Fruit fly (Drosophila melanogaster) whole organism, prepupa: Measurements from ENCODE around the gene Oatp33Eb.

ENCODE experiments used
- Blimp-1 ChIP-seq: fragments of 200-800 bp; sonication (Bioruptor generic); optimal IDR thresholded peaks from 3 replicates; lab custom pipeline; 2017; ENCODE audit warnings: missing biosample characterization, missing genetic modification characterization, mild to moderate bottlenecking, moderate library complexity, missing genetic modification reagents
- CG10631 ChIP-seq: fragments of 200-800 bp; sonication (Bioruptor generic); optimal IDR thresholded peaks from 2 replicates; lab custom pipeline; 2016; ENCODE audit warnings: missing biosample characterization, missing genetic modification characterization
- CG10669 ChIP-seq: fragments of 200-800 bp; sonication (Bioruptor generic); optimal IDR thresholded peaks from 3 replicates; lab custom pipeline; 2018; ENCODE audit warnings: missing biosample characterization, mild to moderate bottlenecking, missing genetic modification characterization, moderate library complexity
- CG1621 ChIP-seq: fragments of 200-800 bp; sonication (Bioruptor generic); optimal IDR thresholded peaks from 3 replicates; lab custom pipeline; 2018; ENCODE audit warnings: missing biosample characterization, mild to moderate bottlenecking, missing genetic modification characterization
- CG3032 ChIP-seq: fragments of 200-800 bp; optimal IDR thresholded peaks from 2 replicates; lab custom pipeline; 2019; ENCODE audit warnings: missing biosample characterization, mild to moderate bottlenecking, missing genetic modification characterization, moderate library complexity
- CG31627 ChIP-seq: fragments of 200-800 bp; sonication (Bioruptor generic); optimal IDR thresholded peaks from 3 replicates; lab custom pipeline; 2016; ENCODE audit warnings: missing biosample characterization, missing genetic modification characterization
- CG32006 ChIP-seq: fragments of 200-800 bp; sonication (Bioruptor generic); optimal IDR thresholded peaks from 3 replicates; lab custom pipeline; 2017; ENCODE audit warnings: missing biosample characterization, mild to moderate bottlenecking, missing genetic modification characterization
- CG34406 ChIP-seq: fragments of 200-800 bp; sonication (Bioruptor generic); optimal IDR thresholded peaks from 3 replicates; lab custom pipeline; 2016; ENCODE audit warnings: missing biosample characterization, missing genetic modification characterization
- CG6163 ChIP-seq: fragments of 200-800 bp; sonication (Bioruptor generic); IDR thresholded peaks from 3 replicates; pipeline ENCODE4 v1.3.6; 2022; ENCODE audit warnings: missing biosample characterization, missing genetic modification characterization
- CG6792 ChIP-seq: fragments of 200-800 bp; sonication (Bioruptor generic); optimal IDR thresholded peaks from 3 replicates; lab custom pipeline; 2016; ENCODE audit warnings: missing biosample characterization, missing genetic modification characterization
- CG6808 ChIP-seq: fragments of 200-800 bp; sonication (Bioruptor generic); optimal IDR thresholded peaks from 3 replicates; lab custom pipeline; 2017; ENCODE audit warnings: missing biosample characterization, missing genetic modification characterization, mild to moderate bottlenecking, moderate library complexity, missing genetic modification reagents
- CG7368 ChIP-seq: fragments of 200-800 bp; sonication (Bioruptor generic); optimal IDR thresholded peaks from 3 replicates; lab custom pipeline; 2016; ENCODE audit warnings: missing biosample characterization, missing genetic modification characterization
- CG8319 ChIP-seq: fragments of 200-800 bp; sonication (Bioruptor generic); optimal IDR thresholded peaks from 3 replicates; lab custom pipeline; 2016; ENCODE audit warnings: missing biosample characterization, missing genetic modification characterization
- CG8632 ChIP-seq: fragments of 200-800 bp; sonication (Bioruptor generic); optimal IDR thresholded peaks from 3 replicates; lab custom pipeline; 2016; ENCODE audit warnings: missing biosample characterization, missing genetic modification characterization
- CG9139 ChIP-seq: fragments of 200-800 bp; sonication (Bioruptor generic); optimal IDR thresholded peaks from 3 replicates; lab custom pipeline; 2017; ENCODE audit warnings: missing biosample characterization, mild to moderate bottlenecking, missing genetic modification characterization
- Eip78C ChIP-seq: fragments of 200-800 bp; sonication (Bioruptor generic); peaks from one replicate; lab custom pipeline; 2016; ENCODE audit warnings: missing biosample characterization, missing genetic modification characterization
- Eip93F ChIP-seq: fragments of 200-800 bp; sonication (Bioruptor generic); optimal IDR thresholded peaks from 2 replicates; lab custom pipeline; 2016; ENCODE audit warnings: missing biosample characterization, mild to moderate bottlenecking, missing genetic modification characterization
- Ets21C ChIP-seq: fragments of 200-800 bp; sonication (Bioruptor generic); optimal IDR thresholded peaks from 3 replicates; lab custom pipeline; 2016; ENCODE audit warnings: missing biosample characterization, missing genetic modification characterization
- Ets96B ChIP-seq: fragments of 200-800 bp; optimal IDR thresholded peaks from 2 replicates; lab custom pipeline; 2019; ENCODE audit warnings: missing biosample characterization, mild to moderate bottlenecking, missing genetic modification characterization, moderate library complexity
- Gug ChIP-seq: fragments of 200-800 bp; sonication (Bioruptor generic); IDR thresholded peaks from 2 replicates; pipeline ENCODE4 v1.3.6; 2022; ENCODE audit warnings: missing biosample characterization, missing genetic modification characterization
- Hr38 ChIP-seq: sonication (Bioruptor generic); optimal IDR thresholded peaks from 2 replicates; lab custom pipeline; 2016; ENCODE audit warnings: missing biosample characterization, missing genetic modification characterization
- Hr39 ChIP-seq: fragments of 200-800 bp; sonication (Bioruptor generic); optimal IDR thresholded peaks from 2 replicates; lab custom pipeline; 2016; ENCODE audit warnings: missing biosample characterization, missing genetic modification characterization
- Lpt ChIP-seq: fragments of 200-800 bp; sonication (Bioruptor generic); optimal IDR thresholded peaks from 3 replicates; lab custom pipeline; 2016; ENCODE audit warnings: missing biosample characterization, missing genetic modification characterization
- Met ChIP-seq: fragments of 200-800 bp; sonication (Bioruptor generic); optimal IDR thresholded peaks from 3 replicates; lab custom pipeline; 2016; ENCODE audit warnings: missing biosample characterization, missing genetic modification characterization
- OdsH ChIP-seq: fragments of 200-800 bp; sonication (Bioruptor generic); optimal IDR thresholded peaks from 3 replicates; lab custom pipeline; 2016; ENCODE audit warnings: missing biosample characterization, missing genetic modification characterization
- Smox ChIP-seq: fragments of 200-800 bp; sonication (Bioruptor generic); optimal IDR thresholded peaks from 3 replicates; lab custom pipeline; 2016; ENCODE audit warnings: missing biosample characterization, missing genetic modification characterization
- Sox102F ChIP-seq: fragments of 200-800 bp; sonication (Bioruptor generic); optimal IDR thresholded peaks from 2 replicates; lab custom pipeline; 2016; ENCODE audit warnings: missing biosample characterization, mild to moderate bottlenecking, missing genetic modification characterization
- Sox14 ChIP-seq: fragments of 200-800 bp; sonication (Bioruptor generic); optimal IDR thresholded peaks from 3 replicates; lab custom pipeline; 2016; ENCODE audit warnings: missing biosample characterization, missing genetic modification characterization
- Sox15 ChIP-seq: fragments of 200-800 bp; sonication (Bioruptor generic); optimal IDR thresholded peaks from 3 replicates; lab custom pipeline; 2016; ENCODE audit warnings: missing biosample characterization, missing genetic modification characterization
- achi ChIP-seq: fragments of 200-800 bp; sonication (Bioruptor generic); optimal IDR thresholded peaks from 3 replicates; lab custom pipeline; 2016; ENCODE audit warnings: missing biosample characterization, missing genetic modification characterization
- cyc ChIP-seq: fragments of 200-800 bp; sonication (Bioruptor generic); optimal IDR thresholded peaks from 3 replicates; lab custom pipeline; 2016; ENCODE audit warnings: missing biosample characterization, missing genetic modification characterization
- dac ChIP-seq: fragments of 200-800 bp; sonication (Bioruptor generic); optimal IDR thresholded peaks from 2 replicates; lab custom pipeline; 2017; ENCODE audit warnings: missing biosample characterization, mild to moderate bottlenecking, missing genetic modification characterization
- eg ChIP-seq: fragments of 200-800 bp; sonication (Bioruptor generic); IDR thresholded peaks from 3 replicates; pipeline ENCODE4 v1.3.6; 2022; ENCODE audit warnings: missing biosample characterization, missing genetic modification characterization
- esn ChIP-seq: fragments of 200-800 bp; sonication (Bioruptor generic); optimal IDR thresholded peaks from 2 replicates; lab custom pipeline; 2016; ENCODE audit warnings: missing biosample characterization, mild to moderate bottlenecking, missing genetic modification characterization, moderate library complexity
- fd59A ChIP-seq: fragments of 200-800 bp; sonication (Bioruptor generic); optimal IDR thresholded peaks from 2 replicates; lab custom pipeline; 2017; ENCODE audit warnings: missing biosample characterization, mild to moderate bottlenecking, missing genetic modification characterization, missing genetic modification reagents
- fkh ChIP-seq: fragments of 200-800 bp; sonication (Bioruptor generic); optimal IDR thresholded peaks from 3 replicates; lab custom pipeline; 2017; ENCODE audit warnings: missing biosample characterization, mild to moderate bottlenecking, missing genetic modification characterization, moderate library complexity
- lz ChIP-seq: fragments of 200-800 bp; sonication (Bioruptor generic); optimal IDR thresholded peaks from 3 replicates; lab custom pipeline; 2016; ENCODE audit warnings: missing biosample characterization, missing genetic modification characterization
- net ChIP-seq: fragments of 200-800 bp; sonication (Bioruptor generic); optimal IDR thresholded peaks from 3 replicates; lab custom pipeline; 2016; ENCODE audit warnings: missing biosample characterization, missing genetic modification characterization
- spab ChIP-seq: fragments of 200-800 bp; sonication (Bioruptor generic); optimal IDR thresholded peaks from 2 replicates; lab custom pipeline; 2017; ENCODE audit warnings: missing biosample characterization, mild to moderate bottlenecking, missing genetic modification characterization, missing genetic modification reagents
- ss ChIP-seq, 2 experiments: fragments of 200-800 bp; sonication (Bioruptor generic); optimal IDR thresholded peaks; 2 replicates in 1 of 2; 3 replicates in 1 of 2; lab custom pipeline; 2017 to 2018; ENCODE audit warnings: mild to moderate bottlenecking in 2 of 2, missing biosample characterization in 2 of 2, missing genetic modification characterization in 2 of 2, moderate library complexity in 1 of 2
- svp ChIP-seq: fragments of 200-800 bp; sonication (Bioruptor generic); peaks from one replicate; lab custom pipeline; 2016; ENCODE audit warnings: missing biosample characterization, missing genetic modification characterization
- vri ChIP-seq: fragments of 200-800 bp; sonication (Bioruptor generic); optimal IDR thresholded peaks from 3 replicates; lab custom pipeline; 2016; ENCODE audit warnings: missing biosample characterization, mild to moderate bottlenecking, missing genetic modification characterization

The Oatp33Eb gene

dm6 chr2L:12457715-12458114 is 9.4 kb downstream of the Oatp33Eb start:
- TF ChIP-seq Met (GFP tag; lab: Kevin White, UChicago) (no peak), lz (no peak), CG32006 (GFP tag; lab: Kevin White, UChicago) (no peak), net (GFP tag; lab: Kevin White, UChicago) (no peak), dac (no peak), ss (GFP tag; optimal IDR thresholded peaks at IDR 0.05; lab: Kevin White, UChicago) (no peak), vri (GFP tag; lab: Kevin White, UChicago) (no peak), CG9139 (no peak), eg (GFP tag; lab: Robert Waterston, UW) (no peak), Blimp-1 (GFP tag; lab: Kevin White, UChicago) (no peak), CG10631 (no peak), Gug (GFP tag; lab: Robert Waterston, UW) (no peak), Ets21C (GFP tag; lab: Kevin White, UChicago) (no peak), Hr39 (GFP tag; lab: Kevin White, UChicago) (no peak), cyc (GFP tag; lab: Kevin White, UChicago) (no peak), Eip78C (GFP tag; lab: Kevin White, UChicago) (no peak), CG8319 (GFP tag; lab: Kevin White, UChicago) (no peak)
- TF ChIP-seq, all 60 proteins: peak for 0

dm6 chr2L:12459191-12459590 is 10.9 kb downstream of the Oatp33Eb start:
- TF ChIP-seq CG6792 (GFP tag; lab: Kevin White, UChicago) = no peak
- TF ChIP-seq CG10669 (GFP tag; lab: Kevin White, UChicago) = no peak
- no peak for TF ChIP-seq CG7368 (GFP tag; lab: Kevin White, UChicago)
- TF ChIP-seq svp = peak; percentile 60
- no peak for TF ChIP-seq Sox15 (GFP tag; lab: Kevin White, UChicago)
- TF ChIP-seq CG1621 = no peak
- TF ChIP-seq ss (GFP tag; optimal IDR thresholded peaks at IDR 0.05; lab: Kevin White, UChicago) = no peak
- no peak for TF ChIP-seq Ets96B
- no peak for TF ChIP-seq CG31627
- peak; percentile 6 for TF ChIP-seq vri (GFP tag; lab: Kevin White, UChicago)
- no peak for TF ChIP-seq CG3032 (tag; lab: Kevin White, UChicago)
- peak; percentile 63 for TF ChIP-seq Eip93F (GFP tag; lab: Kevin White, UChicago)
- TF ChIP-seq Eip78C (GFP tag; lab: Kevin White, UChicago) = peak; percentile 39
- TF ChIP-seq cyc (GFP tag; lab: Kevin White, UChicago) = no peak
- TF ChIP-seq Met (GFP tag; lab: Kevin White, UChicago) = no peak

dm6 chr2L:12459841-12460240 is 11.6 kb downstream of the Oatp33Eb start:
- TF ChIP-seq Eip78C (GFP tag; lab: Kevin White, UChicago) (peak; percentile 30), svp (peak; percentile 73), Sox14 (GFP tag; lab: Kevin White, UChicago) (peak; percentile 5), CG6163 (no peak)
- TF ChIP-seq, all 60 proteins: peak for 3

- TF ChIP-seq Sox102F (GFP tag; lab: Kevin White, UChicago) = peak; percentile 68
- peak; percentile 66 for TF ChIP-seq spab (GFP tag; lab: Kevin White, UChicago)
- TF ChIP-seq dac = no peak
- peak; percentile 69 for TF ChIP-seq esn (GFP tag; lab: Kevin White, UChicago)
- peak; percentile 86 for TF ChIP-seq Eip93F (GFP tag; lab: Kevin White, UChicago)
- TF ChIP-seq Hr39 (GFP tag; lab: Kevin White, UChicago) = no peak
- TF ChIP-seq CG8632 (GFP tag; lab: Kevin White, UChicago) = peak; percentile 34
- no peak for TF ChIP-seq fd59A (GFP tag; lab: Kevin White, UChicago)
- TF ChIP-seq lz = peak; percentile 30
- peak; percentile 63 for TF ChIP-seq Met (GFP tag; lab: Kevin White, UChicago)
- peak; percentile 85 for TF ChIP-seq CG6808
- TF ChIP-seq Hr38 = no peak
- TF ChIP-seq achi (GFP tag; lab: Kevin White, UChicago) = peak; percentile 35
- TF ChIP-seq Gug (GFP tag; lab: Robert Waterston, UW) = no peak
- peak; percentile 69 for TF ChIP-seq CG34406 (GFP tag; lab: Kevin White, UChicago)
- peak; percentile 56 for TF ChIP-seq Blimp-1 (GFP tag; lab: Kevin White, UChicago)
- no peak for TF ChIP-seq CG7368 (GFP tag; lab: Kevin White, UChicago)
- TF ChIP-seq CG1621 = peak; percentile 39
- peak; percentile 57 for TF ChIP-seq Smox
- TF ChIP-seq CG31627 = peak; percentile 6
- peak; percentile 42 for TF ChIP-seq Lpt (GFP tag; lab: Kevin White, UChicago)
- no peak for TF ChIP-seq OdsH
- peak; percentile 99 for TF ChIP-seq fkh (GFP tag; lab: Kevin White, UChicago)
- TF ChIP-seq CG8319 (GFP tag; lab: Kevin White, UChicago) = no peak
- peak; percentile 71 for TF ChIP-seq svp
- peak; percentile 50 for TF ChIP-seq CG10669 (GFP tag; lab: Kevin White, UChicago)
These were observed 12.8 kb downstream of the Oatp33Eb start for dm6 chr2L:12460767-12461739.
